Fruit fly (Drosophila melanogaster): Measurements from ENCODE around the gene CG13614.

dm6 chr3R:24320342-24320711, 49.0 kb upstream of the CG13614 start:
- TF ChIP-seq achi (GFP tag; optimal IDR thresholded peaks at IDR 0.05), result no peak
- TF ChIP-seq CG3032 (tag; optimal IDR thresholded peaks at IDR 0.05), result no peak
- TF ChIP-seq svp (GFP tag), result no peak
- TF ChIP-seq CG34406 (GFP tag; optimal IDR thresholded peaks at IDR 0.05), result no peak
- no peak for TF ChIP-seq pdm3 (GFP tag; optimal IDR thresholded peaks at IDR 0.05)
- TF ChIP-seq fkh (GFP tag; optimal IDR thresholded peaks at IDR 0.05), result no peak
- no peak for TF ChIP-seq OdsH (GFP tag; optimal IDR thresholded peaks at IDR 0.05)
- no peak for TF ChIP-seq CG6792 (GFP tag; optimal IDR thresholded peaks at IDR 0.05)
- TF ChIP-seq esn (GFP tag; optimal IDR thresholded peaks at IDR 0.05), result no peak
- TF ChIP-seq Hr39 (GFP tag; optimal IDR thresholded peaks at IDR 0.05), result no peak
- TF ChIP-seq fd59A (GFP tag; optimal IDR thresholded peaks at IDR 0.05), result no peak
- TF ChIP-seq dsx (GFP tag; optimal IDR thresholded peaks at IDR 0.05; ENCODE audit: poor library complexity, severe bottlenecking), result no peak

Measured in whole organism, prepupa.